Fruit fly (Drosophila melanogaster): ENCODE results near the gene cwo.

The cwo gene

dm6 chr3R:10415923-10416322, 27.9 kb downstream of the cwo start, which contains the start of gene CG6345:
Gene CG6345 (minus strand): TSS chr3R:10416046.
- peak; percentile 97 for TF ChIP-seq h (optimal IDR thresholded peaks at IDR 0.05)
- TF ChIP-seq Myc (optimal IDR thresholded peaks at IDR 0.05) = no peak
- no peak for TF ChIP-seq insv (optimal IDR thresholded peaks at IDR 0.05)
- no peak for TF ChIP-seq psq (optimal IDR thresholded peaks at IDR 0.05)
- TF ChIP-seq ttk (optimal IDR thresholded peaks at IDR 0.05) = no peak
- TF ChIP-seq Sin3A (optimal IDR thresholded peaks at IDR 0.05) = no peak

dm6 chr3R:10421167-10421566, 33.1 kb downstream of the cwo start:
- TF ChIP-seq h (optimal IDR thresholded peaks at IDR 0.05) (no peak), psq (optimal IDR thresholded peaks at IDR 0.05) (no peak), insv (optimal IDR thresholded peaks at IDR 0.05) (no peak), Myc (optimal IDR thresholded peaks at IDR 0.05) (no peak), Sin3A (optimal IDR thresholded peaks at IDR 0.05) (no peak), ttk (optimal IDR thresholded peaks at IDR 0.05) (no peak)

dm6 chr3R:10428324-10428723, 40.3 kb downstream of the cwo start, which contains the start of gene CG46270:
Gene CG46270 (minus strand): TSS chr3R:10428424.
- TF ChIP-seq h (optimal IDR thresholded peaks at IDR 0.05) (no peak), psq (optimal IDR thresholded peaks at IDR 0.05) (no peak), insv (optimal IDR thresholded peaks at IDR 0.05) (no peak), Sin3A (optimal IDR thresholded peaks at IDR 0.05) (no peak), Myc (optimal IDR thresholded peaks at IDR 0.05) (no peak), ttk (optimal IDR thresholded peaks at IDR 0.05) (no peak)

- TF ChIP-seq Sin3A (optimal IDR thresholded peaks at IDR 0.05) (no peak), h (optimal IDR thresholded peaks at IDR 0.05) (no peak), psq (optimal IDR thresholded peaks at IDR 0.05) (no peak), Myc (optimal IDR thresholded peaks at IDR 0.05) (no peak), insv (optimal IDR thresholded peaks at IDR 0.05) (no peak), ttk (optimal IDR thresholded peaks at IDR 0.05) (no peak)
Measured at dm6 chr3R:10431089-10431488, 43.0 kb downstream of the cwo start.

- TF ChIP-seq h (optimal IDR thresholded peaks at IDR 0.05) (no peak), Sin3A (optimal IDR thresholded peaks at IDR 0.05) (no peak), ttk (optimal IDR thresholded peaks at IDR 0.05) (no peak), insv (optimal IDR thresholded peaks at IDR 0.05) (no peak), Myc (optimal IDR thresholded peaks at IDR 0.05) (no peak), psq (optimal IDR thresholded peaks at IDR 0.05) (no peak)
Measured at dm6 chr3R:10433408-10433980, 45.4 kb downstream of the cwo start.

dm6 chr3R:10434489-10434888, 46.4 kb downstream of the cwo start, which contains the start of gene Cyp12e1:
Gene Cyp12e1 (plus strand): TSS chr3R:10434789.
- TF ChIP-seq h (optimal IDR thresholded peaks at IDR 0.05) = no peak
- TF ChIP-seq Myc (optimal IDR thresholded peaks at IDR 0.05) = no peak
- TF ChIP-seq psq (optimal IDR thresholded peaks at IDR 0.05) = no peak
- no peak for TF ChIP-seq insv (optimal IDR thresholded peaks at IDR 0.05)
- no peak for TF ChIP-seq ttk (optimal IDR thresholded peaks at IDR 0.05)
- TF ChIP-seq Sin3A (optimal IDR thresholded peaks at IDR 0.05) = no peak

dm6 chr3R:10436989-10437388, 48.9 kb downstream of the cwo start:
- no peak for TF ChIP-seq insv (optimal IDR thresholded peaks at IDR 0.05)
- no peak for TF ChIP-seq h (optimal IDR thresholded peaks at IDR 0.05)
- no peak for TF ChIP-seq Myc (optimal IDR thresholded peaks at IDR 0.05)
- TF ChIP-seq ttk (optimal IDR thresholded peaks at IDR 0.05) = no peak
- TF ChIP-seq Sin3A (optimal IDR thresholded peaks at IDR 0.05) = no peak
- TF ChIP-seq psq (optimal IDR thresholded peaks at IDR 0.05) = no peak

- TF ChIP-seq ttk (optimal IDR thresholded peaks at IDR 0.05) = no peak
Measured at dm6 chr3R:10448957-10449356, 60.9 kb downstream of the cwo start.
